Worm (Caenorhabditis elegans) whole organism, L4 larva: Measurements from ENCODE around the gene gad-2.

ENCODE experiments used
- aly-2 ChIP-seq: sonication (generic microtip); optimal IDR thresholded peaks from 2 replicates; lab custom pipeline; 2018; ENCODE audit warnings: missing biosample characterization, missing genetic modification characterization
- ama-1 ChIP-seq: fragments of 150-350 bp; optimal IDR thresholded peaks from 2 replicates; lab custom pipeline; 2014; ENCODE audit warnings: inconsistent platforms, mixed read lengths
- fkh-10 ChIP-seq: fragments of 150-350 bp; optimal IDR thresholded peaks from 2 replicates; lab custom pipeline; 2014; ENCODE audit warnings: missing biosample characterization, missing genetic modification reagents, missing genetic modification characterization
- hlh-30 ChIP-seq: sonication (generic microtip); optimal IDR thresholded peaks from 2 replicates; lab custom pipeline; 2017; ENCODE audit warnings: antibody characterized with exemption, mild to moderate bottlenecking, missing genetic modification characterization, missing compliant biosample characterization; ENCODE audit not compliant: insufficient read depth
- mes-2 ChIP-seq: sonication (generic microtip); optimal IDR thresholded peaks from 2 replicates; lab custom pipeline; 2016; ENCODE audit warnings: missing genotype, mild to moderate bottlenecking, missing genetic modification characterization, missing compliant biosample characterization; ENCODE audit not compliant: poor library complexity, severe bottlenecking
- nhr-11 ChIP-seq: fragments of 150-350 bp; optimal IDR thresholded peaks from 2 replicates; lab custom pipeline; 2014; ENCODE audit warnings: missing biosample characterization, missing genetic modification characterization
- nhr-76 ChIP-seq: fragments of 150-350 bp; optimal IDR thresholded peaks from 2 replicates; lab custom pipeline; 2014; ENCODE audit warnings: missing biosample characterization, missing genetic modification characterization
- snpc-1.2 ChIP-seq: fragments of 200-800 bp; sonication (Bioruptor generic); IDR thresholded peaks from 2 replicates; pipeline ENCODE4 v1.3.6; 2022; ENCODE audit warnings: missing genetic modification reagents, missing genetic modification characterization, missing compliant biosample characterization
- unc-62 ChIP-seq, 3 experiments: fragments of 150-350 bp in 1 of 3; sonication (generic microtip); optimal IDR thresholded peaks in 2 of 3; peaks in 1 of 3; 1 replicate in 1 of 3; 2 replicates in 2 of 3; lab custom pipeline; 2014 to 2017; ENCODE audit warnings: missing biosample characterization in 3 of 3, missing genetic modification characterization in 3 of 3, missing genetic modification reagents in 3 of 3, missing genotype in 1 of 3

DNA sequence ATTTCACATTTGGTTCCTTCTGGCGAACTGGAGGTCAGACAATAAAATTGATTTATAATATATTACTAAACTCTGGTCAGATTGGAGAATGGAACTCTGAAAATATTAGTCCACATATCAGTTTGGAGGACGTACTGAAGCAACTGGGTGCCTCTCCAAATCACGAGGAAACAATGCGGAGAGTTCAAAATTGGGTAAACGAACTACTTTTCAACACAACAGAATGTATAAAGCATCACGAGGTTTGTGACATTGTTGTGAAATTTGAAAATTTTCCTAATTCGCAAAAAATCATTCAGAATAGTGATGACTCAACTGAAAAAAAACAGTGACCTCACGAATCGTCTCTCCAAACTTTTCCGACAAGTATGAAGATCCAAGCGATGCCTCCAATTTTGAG is at the start of gene gad-2:
- TF ChIP-seq mes-2 (tag; lab: Kevin White, UChicago) (no peak), snpc-1.2 (GFP tag; lab: Robert Waterston, UW) (no peak), hlh-30 (no peak), fkh-10 (no peak), nhr-11 (no peak), unc-62 (GFP tag; optimal IDR thresholded peaks at IDR 0.05 in 1 of 2; lab: Kevin White, UChicago) (no peak), unc-62 (tag; optimal IDR thresholded peaks at IDR 0.05; lab: Kevin White, UChicago) (no peak), nhr-76 (tag; lab: Kevin White, UChicago) (no peak), ama-1 (lab: Kevin White, UChicago) (no peak), aly-2 (tag; lab: Kevin White, UChicago) (no peak)
